Fruit fly (Drosophila melanogaster): Measurements from ENCODE around the gene Eig71Eb.

The Eig71Eb gene

DNA sequence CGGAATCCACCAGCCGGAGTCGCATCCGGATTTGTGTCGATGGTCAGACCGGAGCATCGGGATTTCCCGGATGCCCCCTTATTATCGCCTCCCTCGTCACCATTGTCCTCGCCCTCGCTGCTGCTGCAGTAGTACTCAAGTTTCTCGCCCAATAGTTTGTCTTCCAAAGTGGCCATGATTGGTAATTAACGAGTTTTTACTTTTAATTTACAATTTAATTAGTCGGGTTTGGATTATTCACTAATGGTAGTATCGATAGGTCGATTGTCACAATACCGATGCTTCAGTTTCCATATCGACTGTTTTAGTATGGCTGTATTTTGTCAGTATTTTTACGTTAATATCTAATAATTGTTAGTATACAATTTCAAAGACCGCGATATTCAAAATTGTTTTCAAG, 39.6 kb upstream of the Eig71Eb start, which contains the start of gene CG7650 (continued):
- TF ChIP-seq nerfin-2 (GFP tag; IDR thresholded peaks at IDR 0.05; ENCODE audit: partially characterized antibody) (peak; percentile 60; the same call in 1 of the 2 replicates), mld (GFP tag; IDR thresholded peaks at IDR 0.05; ENCODE audit: partially characterized antibody) (peak; percentile 74; the same call in 2 of the 3 replicates), slp2 (GFP tag; optimal IDR thresholded peaks at IDR 0.05) (peak; percentile 3), E2f2 (GFP tag; IDR thresholded peaks at IDR 0.05) (peak; percentile 95), HLH4C (GFP tag; IDR thresholded peaks at IDR 0.05; ENCODE audit: partially characterized antibody) (peak; percentile 84), CG4617 (GFP tag; optimal IDR thresholded peaks at IDR 0.05; ENCODE audit: borderline replicate concordance) (peak; percentile 91), mirr (GFP tag; optimal IDR thresholded peaks at IDR 0.05) (no peak), Elba2 (GFP tag; optimal IDR thresholded peaks at IDR 0.05) (no peak), BEAF-32 (GFP tag; optimal IDR thresholded peaks at IDR 0.05) (peak; percentile 87), Myb (GFP tag; optimal IDR thresholded peaks at IDR 0.05) (peak; percentile 28), hbn (GFP tag; IDR thresholded peaks at IDR 0.05; ENCODE audit: partially characterized antibody) (peak; percentile 97), CG17912 (GFP tag; optimal IDR thresholded peaks at IDR 0.05) (no peak), fd3F (GFP tag; optimal IDR thresholded peaks at IDR 0.05) (no peak), usp (GFP tag; optimal IDR thresholded peaks at IDR 0.05) (no peak), Fer1 (GFP tag; optimal IDR thresholded peaks at IDR 0.05) (peak; percentile 16), gt (GFP tag; IDR thresholded peaks at IDR 0.05) (no peak), CG7963 (GFP tag; IDR thresholded peaks at IDR 0.05; ENCODE audit: partially characterized antibody) (peak; percentile 79), jing (GFP tag; optimal IDR thresholded peaks at IDR 0.05) (no peak), h (optimal IDR thresholded peaks at IDR 0.05) (no peak), unpg (GFP tag; optimal IDR thresholded peaks at IDR 0.05) (no peak), grn (GFP tag; optimal IDR thresholded peaks at IDR 0.05) (no peak), phol (tag; optimal IDR thresholded peaks at IDR 0.05) (peak; percentile 9), pb (GFP tag; optimal IDR thresholded peaks at IDR 0.05) (no peak), H2.0 (GFP tag; IDR thresholded peaks at IDR 0.05) (no peak), da (GFP tag; optimal IDR thresholded peaks at IDR 0.05) (no peak), ind (GFP tag; optimal IDR thresholded peaks at IDR 0.05) (no peak), danr (GFP tag; IDR thresholded peaks at IDR 0.05) (no peak), ato (GFP tag; IDR thresholded peaks at IDR 0.05; ENCODE audit: partially characterized antibody) (peak; percentile 80), MESR4 (GFP tag; optimal IDR thresholded peaks at IDR 0.05) (peak; percentile 87), CG2116 (GFP tag; optimal IDR thresholded peaks at IDR 0.05) (peak; percentile 76), CG9817 (tag; optimal IDR thresholded peaks at IDR 0.05) (no peak), Fer2 (tag; optimal IDR thresholded peaks at IDR 0.05) (no peak), Sry-δ (GFP tag; optimal IDR thresholded peaks at IDR 0.05) (peak; percentile 73), Opbp (GFP tag; IDR thresholded peaks at IDR 0.05; ENCODE audit: partially characterized antibody) (peak; percentile 88), inv (GFP tag; IDR thresholded peaks at IDR 0.05; ENCODE audit: partially characterized antibody) (peak; percentile 75), Hr39 (optimal IDR thresholded peaks at IDR 0.05) (no peak), CG6791 (GFP tag; IDR thresholded peaks at IDR 0.05; ENCODE audit: partially characterized antibody) (peak; percentile 88), Stat92E (GFP tag; optimal IDR thresholded peaks at IDR 0.05) (peak in 1 of 3 experiments; percentile 65), CG1603 (tag; optimal IDR thresholded peaks at IDR 0.05) (peak; percentile 39), CG14860 (GFP tag; IDR thresholded peaks at IDR 0.05; ENCODE audit: partially characterized antibody) (peak; percentile 83), zen2 (GFP tag; IDR thresholded peaks at IDR 0.05; ENCODE audit: partially characterized antibody) (peak; percentile 93), Ets97D (GFP tag; optimal IDR thresholded peaks at IDR 0.05) (peak; percentile 12), CG16813 (GFP tag; IDR thresholded peaks at IDR 0.05; ENCODE audit: partially characterized antibody) (peak; percentile 77), Dll (GFP tag; IDR thresholded peaks at IDR 0.05; ENCODE audit: partially characterized antibody) (peak; percentile 96), pzg (GFP tag; optimal IDR thresholded peaks at IDR 0.05) (peak; percentile 81), tna (GFP tag; IDR thresholded peaks at IDR 0.05; ENCODE audit: partially characterized antibody) (peak; percentile 69), CG42726 (GFP tag; IDR thresholded peaks at IDR 0.05; ENCODE audit: partially characterized antibody) (peak; percentile 74; the same call in 1 of the 2 replicates), YL-1 (GFP tag; optimal IDR thresholded peaks at IDR 0.05) (peak; percentile 74), sna (GFP tag; IDR thresholded peaks at IDR 0.05; ENCODE audit: partially characterized antibody) (peak; percentile 81)

All from whole organism, embryonic.